Fruit fly (Drosophila melanogaster) ovary, adult (tissue): ENCODE data around the gene CG15468.

ENCODE experiments used
- CG17801 ChIP-seq: fragments of 200-800 bp; optimal IDR thresholded peaks from 2 replicates; lab custom pipeline; 2019; ENCODE audit warnings: missing biosample characterization, mild to moderate bottlenecking, missing genetic modification characterization, moderate library complexity; ENCODE audit not compliant: partially characterized antibody

The CG15468 gene

DNA sequence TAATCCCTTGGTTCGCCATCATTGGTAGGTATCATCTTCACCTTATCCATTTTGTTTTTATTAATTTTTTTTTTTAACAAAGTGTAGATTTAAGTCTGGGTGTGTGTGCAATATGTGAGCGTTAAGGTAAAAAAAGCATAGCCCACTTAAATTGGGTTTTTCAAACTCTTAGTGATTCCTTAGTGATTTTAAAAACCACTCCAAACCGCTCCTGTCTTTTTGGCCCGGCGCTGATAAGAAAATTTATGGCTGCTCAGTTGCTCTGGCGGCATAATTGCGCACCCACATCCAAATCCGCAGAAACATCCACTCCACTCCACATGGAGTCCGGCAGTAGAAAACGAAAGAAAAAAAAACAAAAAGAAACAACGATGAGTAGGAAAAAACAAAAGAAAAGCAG lies at the start of gene CG15468:
TSS of gene CG15468 (minus strand) at position 101 of the 400 bp plus-strand sequence.
- TF ChIP-seq CG17801 (GFP tag; lab: Kevin White, UChicago), result no peak

dm6 chrX:5010116-5010515 lies 49.2 kb upstream of the CG15468 start:
- TF ChIP-seq CG17801 (GFP tag; lab: Kevin White, UChicago), result no peak

DNA sequence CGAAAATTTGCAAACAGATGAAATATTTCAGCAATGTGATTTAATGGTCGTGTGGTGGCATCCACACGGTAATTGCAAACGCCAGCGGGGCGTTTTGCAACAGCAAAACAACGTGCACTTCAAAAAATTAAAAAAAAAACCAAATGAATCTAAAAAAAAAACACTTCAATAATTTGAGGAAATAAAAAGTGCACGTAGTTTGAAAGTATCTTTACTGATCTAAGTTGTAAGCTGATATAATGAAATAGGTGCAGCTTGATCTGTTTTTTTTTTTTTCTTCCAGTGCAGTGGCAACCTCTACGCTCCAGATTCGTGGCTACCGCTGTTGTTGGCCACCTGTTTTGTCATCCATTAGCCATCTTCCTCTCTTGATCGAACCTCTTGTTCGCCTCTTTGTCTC lies 41.8 kb upstream of the CG15468 start:
- no peak for TF ChIP-seq CG17801 (GFP tag; lab: Kevin White, UChicago)

DNA sequence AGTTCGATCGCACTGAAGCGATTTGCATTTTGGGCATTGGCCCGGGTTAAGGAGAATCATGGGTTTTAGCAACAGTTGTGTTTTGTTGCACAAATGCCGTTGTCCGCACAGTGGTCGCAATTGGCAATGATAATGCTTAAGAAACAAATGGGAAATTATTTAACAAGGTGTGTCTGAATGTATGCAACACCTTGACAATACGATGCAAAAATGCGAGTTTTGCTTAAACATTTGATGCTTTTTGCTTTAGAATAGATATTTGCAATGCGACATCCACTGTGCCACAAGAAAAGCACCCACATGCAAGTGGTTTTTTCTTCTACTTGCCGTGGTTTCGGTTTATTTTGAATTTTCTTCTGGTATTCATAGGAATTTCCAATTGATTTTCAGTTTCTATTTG lies 38.1 kb upstream of the CG15468 start:
- no peak for TF ChIP-seq CG17801 (GFP tag; lab: Kevin White, UChicago)

- no peak for TF ChIP-seq CG17801 (GFP tag; lab: Kevin White, UChicago)
Measured at dm6 chrX:4997141-4997540, 36.2 kb upstream of the CG15468 start, which contains the start of gene CG12680. Gene CG12680, plus strand, starts transcription at chrX:4997441.

- TF ChIP-seq CG17801 (GFP tag; lab: Kevin White, UChicago), result no peak
Measured at dm6 chrX:4985371-4985770, 24.4 kb upstream of the CG15468 start.

DNA sequence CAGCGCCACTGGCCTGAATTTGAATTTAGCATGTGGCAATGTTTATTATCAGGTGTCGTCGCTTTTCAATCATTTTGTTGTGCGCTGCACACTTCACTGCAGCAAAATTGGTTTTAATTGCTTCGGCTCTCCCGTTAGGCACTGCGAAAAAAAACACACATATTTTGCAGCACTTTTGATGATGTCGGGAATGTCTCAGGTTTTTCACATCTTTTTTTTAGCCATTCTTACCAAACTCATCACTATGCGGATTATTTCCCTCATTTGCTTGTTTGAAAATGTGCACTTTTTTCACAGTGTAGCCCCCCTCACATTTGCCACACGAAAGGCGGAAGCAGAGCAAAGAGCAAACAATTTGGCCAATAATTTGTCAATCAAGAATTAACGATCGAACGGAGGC lies 22.3 kb upstream of the CG15468 start:
- TF ChIP-seq CG17801 (GFP tag; lab: Kevin White, UChicago), result no peak

DNA sequence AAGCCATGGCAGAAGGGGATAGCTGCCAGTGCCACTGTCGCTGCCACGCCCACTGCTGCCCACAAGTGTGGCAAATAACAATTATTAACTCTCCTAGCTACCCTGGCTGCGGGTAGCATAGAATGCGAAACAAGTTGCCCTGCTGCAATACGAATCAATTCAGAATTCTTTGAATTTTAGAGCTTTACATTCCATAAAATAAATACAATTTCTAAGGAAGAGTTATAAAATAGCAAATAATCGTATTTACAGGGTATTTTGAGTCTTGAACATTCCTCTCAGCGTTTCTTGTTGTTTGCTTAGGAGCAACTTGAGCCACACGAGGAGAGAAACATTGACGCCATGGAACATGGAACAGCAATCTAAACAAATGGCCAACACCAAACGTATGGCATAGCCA lies 21.5 kb upstream of the CG15468 start:
- no peak for TF ChIP-seq CG17801 (GFP tag; lab: Kevin White, UChicago)

dm6 chrX:4969926-4970325 lies 9.0 kb upstream of the CG15468 start:
- TF ChIP-seq CG17801 (GFP tag; lab: Kevin White, UChicago), result no peak

DNA sequence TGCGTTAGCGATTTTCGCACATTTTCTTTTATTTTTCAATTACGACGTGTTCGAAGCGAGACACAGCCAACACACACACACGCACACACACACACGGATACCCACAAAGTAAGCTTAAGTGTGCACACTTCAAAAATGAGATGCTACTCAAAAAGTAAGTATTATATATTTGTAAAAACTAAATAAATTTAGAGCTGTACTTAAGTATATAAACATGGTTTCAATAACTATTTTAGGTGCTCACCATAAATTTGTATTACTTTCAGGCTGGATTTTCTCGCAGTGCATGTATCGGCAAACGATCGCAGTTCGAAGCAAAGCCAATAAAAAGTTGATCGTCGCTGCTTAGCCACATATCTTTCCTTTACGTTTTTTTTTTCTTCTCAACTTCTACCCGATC lies 4.7 kb upstream of the CG15468 start:
- TF ChIP-seq CG17801 (GFP tag; lab: Kevin White, UChicago), result no peak

dm6 chrX:4962964-4963363 lies 2.0 kb upstream of the CG15468 start:
- TF ChIP-seq CG17801 (GFP tag; lab: Kevin White, UChicago), result no peak

- no peak for TF ChIP-seq CG17801 (GFP tag; lab: Kevin White, UChicago)
Measured at dm6 chrX:4958872-4959271, 2.1 kb downstream of the CG15468 start.

DNA sequence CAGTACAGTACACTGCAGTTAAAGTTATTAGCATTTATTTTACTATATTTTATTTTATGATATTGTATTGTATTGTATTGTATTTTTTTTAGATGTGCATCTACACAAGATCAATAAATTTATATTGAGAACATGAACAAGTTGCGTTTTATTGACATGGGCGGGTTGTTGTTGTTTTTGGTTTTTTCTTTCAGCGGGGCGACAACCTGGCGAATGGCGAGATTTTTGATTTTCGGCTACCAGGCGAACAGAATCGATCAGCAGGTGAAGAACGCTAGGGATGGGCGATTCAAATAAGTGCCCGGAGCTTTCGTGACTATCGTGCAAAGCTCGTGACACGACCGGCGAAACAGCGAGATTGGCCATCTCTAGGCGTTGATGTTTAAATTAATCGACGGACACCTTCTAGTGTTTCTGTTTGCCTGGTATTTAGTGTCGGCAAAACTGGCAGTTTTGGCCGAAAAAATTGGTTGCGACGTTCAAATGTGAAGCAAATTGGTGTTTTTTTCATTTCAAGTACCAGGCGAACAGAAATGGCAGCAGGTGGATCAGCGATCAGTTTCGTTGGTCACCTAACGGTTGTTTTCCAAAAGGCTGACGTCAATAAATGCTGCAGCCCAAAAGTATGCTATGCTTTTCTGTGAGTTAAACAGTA lies 5.0 kb downstream of the CG15468 start:
- TF ChIP-seq CG17801 (GFP tag; lab: Kevin White, UChicago), result peak; percentile 37

DNA sequence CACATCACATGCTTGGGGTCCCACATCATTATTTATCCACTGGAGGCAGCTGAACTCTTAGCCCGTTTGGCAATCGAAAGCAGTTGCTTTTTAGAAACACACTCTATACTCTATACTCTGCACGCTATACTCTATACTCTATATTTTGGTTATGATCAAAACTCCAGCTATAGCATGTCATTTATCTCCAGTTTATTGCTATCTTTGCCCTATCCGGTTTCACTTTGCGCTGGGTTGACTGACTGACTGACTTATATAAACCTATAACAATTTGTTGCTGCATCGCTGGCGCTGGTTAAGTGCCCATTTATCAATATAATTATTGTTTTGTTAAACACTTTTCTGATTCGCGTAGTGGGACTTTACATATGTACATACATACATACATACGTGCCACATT lies 17.4 kb downstream of the CG15468 start:
- no peak for TF ChIP-seq CG17801 (GFP tag; lab: Kevin White, UChicago)

- TF ChIP-seq CG17801 (GFP tag; lab: Kevin White, UChicago), result no peak
Measured at dm6 chrX:4941512-4941911, 19.4 kb downstream of the CG15468 start.

dm6 chrX:4940527-4940926 lies 20.4 kb downstream of the CG15468 start:
- no peak for TF ChIP-seq CG17801 (GFP tag; lab: Kevin White, UChicago)
